Worm (Caenorhabditis elegans): ENCODE data around the gene F20E11.18.

F20E11.18 gene

DNA sequence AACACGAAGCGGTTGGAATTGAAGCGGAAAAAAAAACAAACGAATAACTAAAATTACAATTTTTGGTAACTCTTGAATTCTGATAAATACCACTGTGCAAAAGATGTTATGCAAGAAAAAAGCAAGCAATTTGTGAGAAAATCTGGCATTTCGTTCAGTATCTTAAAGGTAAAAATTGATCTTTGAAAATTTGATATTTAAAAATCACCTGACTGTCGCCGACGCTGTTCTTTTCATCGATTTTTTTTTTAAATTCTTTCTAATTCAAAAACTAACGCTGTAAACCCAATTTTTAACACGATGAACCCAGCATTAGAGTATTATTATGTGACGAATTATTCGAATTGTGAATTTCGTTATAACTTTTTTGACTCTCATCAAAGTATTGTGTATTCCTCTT lies 37.3 kb upstream of the F20E11.18 start, which contains the start of gene srh-123:
Gene srh-123 (plus strand): TSS at position 301 of the 400 bp plus-strand sequence.
- no peak for TF ChIP-seq bed-3 (GFP tag; optimal IDR thresholded peaks at IDR 0.05)
- TF ChIP-seq snpc-4 (tag; optimal IDR thresholded peaks at IDR 0.05), result no peak
- TF ChIP-seq ceh-83 (GFP tag; optimal IDR thresholded peaks at IDR 0.05), result no peak
- no peak for TF ChIP-seq ham-2 (GFP tag; optimal IDR thresholded peaks at IDR 0.05)
- no peak for TF ChIP-seq ceh-43 (GFP tag; optimal IDR thresholded peaks at IDR 0.05)
- no peak for TF ChIP-seq blmp-1 (tag; optimal IDR thresholded peaks at IDR 0.05)
- TF ChIP-seq ceh-39 (tag; optimal IDR thresholded peaks at IDR 0.05), result no peak
- TF ChIP-seq elt-1 (tag; optimal IDR thresholded peaks at IDR 0.05; ENCODE audit: borderline replicate concordance, insufficient read depth), result no peak
- no peak for TF ChIP-seq lsy-2 (tag; optimal IDR thresholded peaks at IDR 0.05)
- no peak for TF ChIP-seq flh-1 (GFP tag; optimal IDR thresholded peaks at IDR 0.05)
- TF ChIP-seq hlh-1 (tag; optimal IDR thresholded peaks at IDR 0.05), result no peak
- TF ChIP-seq unc-120 (tag; optimal IDR thresholded peaks at IDR 0.05; ENCODE audit: poor library complexity, severe bottlenecking), result no peak

DNA sequence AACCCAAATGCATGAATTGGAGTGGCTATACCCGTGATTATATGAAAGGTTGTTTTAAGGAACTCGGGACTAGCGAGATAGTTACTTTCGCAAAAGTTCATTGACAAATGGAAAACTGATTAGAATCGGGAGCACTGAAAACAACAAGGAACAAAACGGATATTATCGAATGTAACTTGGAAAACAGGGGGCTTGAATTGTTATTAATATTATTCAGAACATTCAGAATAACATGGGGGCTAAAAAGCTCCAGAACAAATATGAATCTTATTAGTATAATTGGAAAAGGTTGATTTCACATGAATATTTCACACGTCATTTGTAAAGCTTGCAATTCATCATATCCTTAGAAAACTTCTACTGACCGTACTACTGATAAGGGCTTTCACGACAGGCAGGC lies 35.2 kb upstream of the F20E11.18 start, which contains the start of gene srh-235:
Gene srh-235 (minus strand): TSS at position 101 of the 400 bp plus-strand sequence.
- TF ChIP-seq lsy-2 (tag; optimal IDR thresholded peaks at IDR 0.05) (no peak), ceh-43 (GFP tag; optimal IDR thresholded peaks at IDR 0.05) (no peak), nhr-28 (tag; optimal IDR thresholded peaks at IDR 0.05) (no peak), mep-1 (tag; optimal IDR thresholded peaks at IDR 0.05) (no peak), cnd-1 (tag; optimal IDR thresholded peaks at IDR 0.05) (no peak), drap-1 (GFP tag; optimal IDR thresholded peaks at IDR 0.05) (no peak)

DNA sequence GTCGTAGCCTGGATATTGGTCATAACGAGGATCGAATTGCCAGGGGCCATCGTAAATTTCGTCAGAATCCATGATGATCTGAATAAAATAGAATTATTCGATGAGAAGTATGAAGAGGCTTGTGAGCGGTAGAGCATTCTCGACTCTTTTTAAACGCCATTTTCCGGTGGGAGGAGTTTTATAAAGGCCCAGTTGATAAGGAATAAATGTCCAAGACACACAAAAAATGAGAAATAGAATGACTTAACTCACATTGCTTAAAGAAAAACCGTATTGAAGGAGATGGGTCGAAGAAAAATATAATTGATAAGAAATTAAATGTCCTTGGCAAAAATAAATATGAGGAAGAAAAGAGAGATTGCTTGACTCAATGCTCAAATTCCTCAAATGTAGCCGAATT lies 32.8 kb upstream of the F20E11.18 start, which contains the start of gene F20E11.17:
Gene F20E11.17 (minus strand): TSS at position 101 of the 400 bp plus-strand sequence.
- TF ChIP-seq unc-62 (GFP tag; optimal IDR thresholded peaks at IDR 0.05) (no peak), ceh-43 (GFP tag; optimal IDR thresholded peaks at IDR 0.05) (no peak), ceh-39 (tag; optimal IDR thresholded peaks at IDR 0.05) (no peak), nhr-28 (tag; optimal IDR thresholded peaks at IDR 0.05) (no peak), snpc-4 (tag; optimal IDR thresholded peaks at IDR 0.05) (no peak), nhr-237 (tag; optimal IDR thresholded peaks at IDR 0.05) (no peak), lin-13 (tag; optimal IDR thresholded peaks at IDR 0.05) (no peak), blmp-1 (tag; optimal IDR thresholded peaks at IDR 0.05) (no peak), drap-1 (GFP tag; optimal IDR thresholded peaks at IDR 0.05) (no peak), hlh-1 (tag; optimal IDR thresholded peaks at IDR 0.05) (no peak), unc-39 (tag; optimal IDR thresholded peaks at IDR 0.05) (no peak), nhr-12 (tag; optimal IDR thresholded peaks at IDR 0.05) (no peak), ztf-11 (tag; optimal IDR thresholded peaks at IDR 0.05) (no peak), sem-2 (GFP tag; optimal IDR thresholded peaks at IDR 0.05) (no peak)

DNA sequence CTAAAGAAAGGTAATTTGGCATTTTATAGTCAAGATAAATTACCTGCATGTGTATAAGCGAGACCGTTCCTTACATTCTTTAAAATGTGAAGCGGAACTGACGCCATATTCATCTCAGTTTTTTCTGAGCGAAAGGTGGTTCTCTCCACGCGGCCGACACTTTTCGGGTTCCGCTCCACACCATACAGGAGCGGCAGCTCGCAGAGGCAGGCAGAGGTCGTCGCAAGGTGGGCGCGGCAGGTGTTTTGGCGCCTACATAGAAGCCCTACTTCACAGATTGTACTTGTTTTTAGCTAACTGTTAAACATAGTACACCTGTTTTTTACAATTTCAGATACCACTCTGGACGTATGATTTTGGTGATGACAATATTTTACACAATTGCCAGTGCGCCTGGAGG lies 31.5 kb upstream of the F20E11.18 start:
- TF ChIP-seq M03D4.4 (tag; optimal IDR thresholded peaks at IDR 0.05) (no peak), pha-4 (tag; optimal IDR thresholded peaks at IDR 0.05) (no peak), ham-2 (GFP tag; optimal IDR thresholded peaks at IDR 0.05) (no peak), zip-8 (tag; optimal IDR thresholded peaks at IDR 0.05) (no peak), tbx-8 (GFP tag; optimal IDR thresholded peaks at IDR 0.05) (no peak), lsy-2 (tag; optimal IDR thresholded peaks at IDR 0.05) (no peak), lin-13 (tag; optimal IDR thresholded peaks at IDR 0.05) (no peak), snpc-4 (tag; optimal IDR thresholded peaks at IDR 0.05) (no peak), nhr-2 (tag; optimal IDR thresholded peaks at IDR 0.05) (no peak), mep-1 (tag; optimal IDR thresholded peaks at IDR 0.05) (no peak), hlh-1 (tag; optimal IDR thresholded peaks at IDR 0.05) (no peak), mls-2 (tag; optimal IDR thresholded peaks at IDR 0.05) (no peak), ceh-39 (tag; optimal IDR thresholded peaks at IDR 0.05) (no peak), ces-1 (GFP tag; optimal IDR thresholded peaks at IDR 0.05) (no peak), elt-3 (tag; optimal IDR thresholded peaks at IDR 0.05) (no peak), lin-32 (GFP tag; optimal IDR thresholded peaks at IDR 0.05) (no peak)

DNA sequence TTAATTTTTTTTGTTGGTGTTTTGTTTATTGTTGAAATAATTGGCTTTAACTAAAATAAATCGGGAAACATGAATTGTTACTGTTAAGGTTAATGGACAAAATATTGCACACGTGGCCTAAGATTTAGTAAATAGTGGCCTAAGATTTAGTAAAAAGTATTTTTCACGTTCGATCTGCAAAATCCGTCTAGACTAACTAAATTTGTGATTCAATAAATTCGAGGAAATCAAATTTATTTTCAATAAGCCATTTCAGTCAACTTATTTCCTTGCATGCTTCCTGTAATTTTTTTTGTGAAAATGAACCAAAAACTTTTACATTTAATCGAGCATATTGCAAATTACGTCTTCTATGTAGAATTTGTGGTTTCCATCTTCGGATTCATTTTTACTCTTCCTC lies 30.4 kb upstream of the F20E11.18 start, which contains the start of gene srw-72:
Gene srw-72 (plus strand): TSS at position 301 of the 400 bp plus-strand sequence.
- no peak for TF ChIP-seq nhr-76 (tag; optimal IDR thresholded peaks at IDR 0.05)
- no peak for TF ChIP-seq cnd-1 (tag; optimal IDR thresholded peaks at IDR 0.05)
- TF ChIP-seq lin-13 (tag; optimal IDR thresholded peaks at IDR 0.05), result no peak
- TF ChIP-seq blmp-1 (tag; optimal IDR thresholded peaks at IDR 0.05), result no peak
- no peak for TF ChIP-seq bed-3 (GFP tag; optimal IDR thresholded peaks at IDR 0.05)
- no peak for TF ChIP-seq mls-2 (tag; optimal IDR thresholded peaks at IDR 0.05)
- TF ChIP-seq M03D4.4 (tag; optimal IDR thresholded peaks at IDR 0.05), result no peak
- no peak for TF ChIP-seq drap-1 (GFP tag; optimal IDR thresholded peaks at IDR 0.05)
- TF ChIP-seq nhr-12 (tag; optimal IDR thresholded peaks at IDR 0.05), result no peak
- no peak for TF ChIP-seq hlh-1 (tag; optimal IDR thresholded peaks at IDR 0.05)
- no peak for TF ChIP-seq unc-62 (GFP tag; optimal IDR thresholded peaks at IDR 0.05)
- no peak for TF ChIP-seq ceh-83 (GFP tag; optimal IDR thresholded peaks at IDR 0.05)
- no peak for TF ChIP-seq unc-39 (tag; optimal IDR thresholded peaks at IDR 0.05)
- TF ChIP-seq nhr-28 (tag; optimal IDR thresholded peaks at IDR 0.05), result no peak
- TF ChIP-seq flh-1 (GFP tag; optimal IDR thresholded peaks at IDR 0.05), result no peak
- no peak for TF ChIP-seq nhr-237 (tag; optimal IDR thresholded peaks at IDR 0.05)

Measured in whole organism, mixed stage, embryonic.